In the genomic region with DNA sequence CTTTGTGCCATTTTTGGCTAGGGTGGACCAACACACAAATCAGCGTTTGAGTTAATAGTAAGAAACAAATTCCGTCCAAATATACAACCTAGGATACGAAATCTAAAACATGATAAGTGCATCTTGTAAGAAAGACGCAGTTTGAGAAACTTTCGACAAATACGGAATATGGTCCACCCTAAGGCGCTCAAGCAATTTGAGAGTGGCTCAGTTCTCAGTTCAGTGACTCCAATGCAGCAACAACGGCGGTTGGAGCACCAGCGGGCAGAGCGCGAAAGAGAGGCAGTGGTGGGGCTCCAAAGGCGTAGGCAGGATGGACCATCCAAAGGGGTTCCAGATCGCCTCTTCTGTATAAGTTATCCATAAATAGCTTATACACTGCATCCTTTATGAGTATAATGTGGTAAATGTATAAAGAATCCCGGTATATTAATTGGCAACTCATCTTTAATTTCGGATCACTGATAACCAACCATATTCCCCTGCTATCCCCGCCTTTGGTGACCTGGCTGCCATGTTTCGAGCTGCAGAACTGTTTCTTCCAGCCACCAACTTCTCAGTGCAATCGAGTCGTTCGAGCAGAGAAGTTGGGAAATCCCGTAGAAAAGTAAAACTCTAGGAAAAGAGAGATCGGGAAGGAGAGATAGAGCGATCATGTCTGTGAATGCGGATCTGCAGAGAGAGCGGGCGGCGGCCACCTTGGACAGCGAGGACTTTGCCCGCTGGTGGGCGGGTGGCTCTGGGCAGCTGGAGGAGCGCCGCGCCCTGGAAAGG, we compare ENCODE assay signal across 1 fruit fly cellular context.
TF ChIP-seq lines count a peak whose summit lies in the region.

Gene CG4586, plus strand, starts transcription at position 555 of the 774 bp plus-strand sequence.

TF ChIP-seq in whole organism, embryonic, 481 proteins besides CTCF, POLR2A, EP300 and RAD21 (continued from another document and continues in another):
- TF ChIP-seq CG14441 (GFP tag; IDR thresholded peaks at IDR 0.05; lab: Robert Waterston, UW) (peak; percentile 94), CG12744 (GFP tag; optimal IDR thresholded peaks at IDR 0.05; lab: Kevin White, UChicago) (peak; percentile 95), CG7357 (GFP tag; IDR thresholded peaks at IDR 0.05; lab: Robert Waterston, UW) (peak; percentile 81), nau (GFP tag; optimal IDR thresholded peaks at IDR 0.05; lab: Kevin White, UChicago) (peak; percentile 97), br (optimal IDR thresholded peaks at IDR 0.05; lab: Kevin White, UChicago) (no peak), CG12219 (GFP tag; optimal IDR thresholded peaks at IDR 0.05; lab: Kevin White, UChicago) (peak; percentile 98), CG10147 (GFP tag; optimal IDR thresholded peaks at IDR 0.05; lab: Kevin White, UChicago) (peak; percentile 96), CG8089 (GFP tag; optimal IDR thresholded peaks at IDR 0.05; lab: Kevin White, UChicago) (peak; percentile 91), corto (GFP tag; optimal IDR thresholded peaks at IDR 0.05; lab: Kevin White, UChicago) (peak; percentile 96), ara (GFP tag; IDR thresholded peaks at IDR 0.05; lab: Robert Waterston, UW) (peak; percentile 93), TFAM (GFP tag; optimal IDR thresholded peaks at IDR 0.05; lab: Kevin White, UChicago) (peak; percentile 76), CG32772 (GFP tag; IDR thresholded peaks at IDR 0.05; lab: Robert Waterston, UW) (peak; percentile 84), CG6683 (GFP tag; optimal IDR thresholded peaks at IDR 0.05; lab: Kevin White, UChicago) (peak; percentile 94), chn (GFP tag; optimal IDR thresholded peaks at IDR 0.05; lab: Kevin White, UChicago) (peak; percentile 91), lola (GFP tag; optimal IDR thresholded peaks at IDR 0.05; lab: Kevin White, UChicago) (peak in 1 of 3 experiments; percentile 67), NC2α (GFP tag; optimal IDR thresholded peaks at IDR 0.05; lab: Kevin White, UChicago) (peak; percentile 89), Hand (GFP tag; optimal IDR thresholded peaks at IDR 0.05; lab: Kevin White, UChicago) (peak; percentile 98), Lhr (GFP tag; optimal IDR thresholded peaks at IDR 0.05; lab: Kevin White, UChicago) (peak; percentile 63), amos (GFP tag; IDR thresholded peaks at IDR 0.05; lab: Robert Waterston, UW; ENCODE audit: partially characterized antibody) (no peak), NC2β (GFP tag; optimal IDR thresholded peaks at IDR 0.05; lab: Kevin White, UChicago) (peak; percentile 94), rib (GFP tag; IDR thresholded peaks at IDR 0.05; lab: Robert Waterston, UW) (peak; percentile 96), sens-2 (GFP tag; IDR thresholded peaks at IDR 0.05; lab: Robert Waterston, UW) (peak; percentile 88), jigr1 (GFP tag; IDR thresholded peaks at IDR 0.05; lab: Robert Waterston, UW) (peak; percentile 51; the same call in 1 of the 3 replicates), CG7372 (GFP tag; IDR thresholded peaks at IDR 0.05; lab: Robert Waterston, UW) (peak; percentile 89), CG16813 (GFP tag; IDR thresholded peaks at IDR 0.05; lab: Robert Waterston, UW; ENCODE audit: partially characterized antibody) (no peak), CG11456 (GFP tag; IDR thresholded peaks at IDR 0.05; lab: Robert Waterston, UW) (peak; percentile 94), Doc2 (GFP tag; IDR thresholded peaks at IDR 0.05; lab: Robert Waterston, UW) (peak; percentile 65; the same call in 1 of the 2 replicates), CG11398 (GFP tag; optimal IDR thresholded peaks at IDR 0.05; lab: Kevin White, UChicago) (peak; percentile 95), Hr39 (optimal IDR thresholded peaks at IDR 0.05; lab: Kevin White, UChicago) (no peak), pfk (GFP tag; optimal IDR thresholded peaks at IDR 0.05; lab: Kevin White, UChicago) (peak; percentile 41), CG8924 (tag; optimal IDR thresholded peaks at IDR 0.05; lab: Kevin White, UChicago) (peak; percentile 95), Oli (tag; optimal IDR thresholded peaks at IDR 0.05; lab: Kevin White, UChicago) (peak; percentile 93), B-H2 (GFP tag; optimal IDR thresholded peaks at IDR 0.05; lab: Kevin White, UChicago) (peak; percentile 93), Doc3 (GFP tag; IDR thresholded peaks at IDR 0.05; lab: Robert Waterston, UW; ENCODE audit: partially characterized antibody) (no peak), CG11085 (GFP tag; IDR thresholded peaks at IDR 0.05; lab: Robert Waterston, UW) (peak; percentile 53; the same call in 1 of the 2 replicates), emc (GFP tag; optimal IDR thresholded peaks at IDR 0.05; lab: Kevin White, UChicago) (peak; percentile 90), sima (GFP tag; optimal IDR thresholded peaks at IDR 0.05; lab: Kevin White, UChicago) (peak; percentile 89), row (GFP tag; IDR thresholded peaks at IDR 0.05; lab: Robert Waterston, UW) (peak; percentile 91), lov (optimal IDR thresholded peaks at IDR 0.05; lab: Kevin White, UChicago) (no peak), lov (GFP tag; IDR thresholded peaks at IDR 0.05; lab: Robert Waterston, UW) (peak; percentile 95), CG33557 (GFP tag; optimal IDR thresholded peaks at IDR 0.05; lab: Kevin White, UChicago) (peak; percentile 55), sr (GFP tag; IDR thresholded peaks at IDR 0.05; lab: Robert Waterston, UW) (peak; percentile 89), kay (GFP tag; optimal IDR thresholded peaks at IDR 0.05; lab: Kevin White, UChicago) (peak; percentile 80), CG31388 (GFP tag; optimal IDR thresholded peaks at IDR 0.05; lab: Kevin White, UChicago) (peak; percentile 74), jumu (GFP tag; optimal IDR thresholded peaks at IDR 0.05; lab: Kevin White, UChicago) (peak; percentile 84), Side (GFP tag; optimal IDR thresholded peaks at IDR 0.05; lab: Kevin White, UChicago) (peak; percentile 97), CG18011 (GFP tag; optimal IDR thresholded peaks at IDR 0.05; lab: Kevin White, UChicago) (peak; percentile 88), CG7745 (tag; optimal IDR thresholded peaks at IDR 0.05; lab: Kevin White, UChicago) (no peak), CG10431 (GFP tag; optimal IDR thresholded peaks at IDR 0.05; lab: Kevin White, UChicago) (peak; percentile 72), Bteb2 (GFP tag; optimal IDR thresholded peaks at IDR 0.05; lab: Kevin White, UChicago) (peak; percentile 96), al (GFP tag; IDR thresholded peaks at IDR 0.05; lab: Robert Waterston, UW) (peak; percentile 85), pb (GFP tag; optimal IDR thresholded peaks at IDR 0.05; lab: Kevin White, UChicago) (peak; percentile 96), CG11696 (GFP tag; IDR thresholded peaks at IDR 0.05; lab: Robert Waterston, UW) (peak; percentile 93), CG13775 (GFP tag; optimal IDR thresholded peaks at IDR 0.05; lab: Kevin White, UChicago) (peak; percentile 91), CG34422 (GFP tag; IDR thresholded peaks at IDR 0.05; lab: Robert Waterston, UW) (peak; percentile 95), Awh (GFP tag; IDR thresholded peaks at IDR 0.05; lab: Robert Waterston, UW) (peak; percentile 96), CG6254 (GFP tag; optimal IDR thresholded peaks at IDR 0.05; lab: Kevin White, UChicago) (peak; percentile 94), Blimp-1 (GFP tag; optimal IDR thresholded peaks at IDR 0.05; lab: Kevin White, UChicago) (peak; percentile 92), cg (GFP tag; optimal IDR thresholded peaks at IDR 0.05; lab: Kevin White, UChicago) (no peak), CG4854 (GFP tag; optimal IDR thresholded peaks at IDR 0.05; lab: Kevin White, UChicago) (peak; percentile 94), Stat92E (GFP tag; optimal IDR thresholded peaks at IDR 0.05; lab: Kevin White, UChicago) (peak in 1 of 3 experiments; percentile 47), CG9609 (GFP tag; optimal IDR thresholded peaks at IDR 0.05; lab: Kevin White, UChicago) (peak; percentile 95), cas (GFP tag; IDR thresholded peaks at IDR 0.05; lab: Robert Waterston, UW) (peak; percentile 89), bowl (GFP tag; IDR thresholded peaks at IDR 0.05; lab: Robert Waterston, UW) (peak; percentile 93), odd (GFP tag; optimal IDR thresholded peaks at IDR 0.05; lab: Kevin White, UChicago) (peak; percentile 96), BEAF-32 (GFP tag; optimal IDR thresholded peaks at IDR 0.05; lab: Kevin White, UChicago) (peak; percentile 5), CG6854 (GFP tag; optimal IDR thresholded peaks at IDR 0.05; lab: Kevin White, UChicago) (peak; percentile 98), fru (optimal IDR thresholded peaks at IDR 0.05; lab: Kevin White, UChicago) (no peak), CG7839 (tag; optimal IDR thresholded peaks at IDR 0.05; lab: Kevin White, UChicago) (peak; percentile 95), CG17186 (GFP tag; optimal IDR thresholded peaks at IDR 0.05; lab: Kevin White, UChicago) (peak; percentile 69), Mes4 (GFP tag; optimal IDR thresholded peaks at IDR 0.05; lab: Kevin White, UChicago) (peak; percentile 92), dati (GFP tag; IDR thresholded peaks at IDR 0.05; lab: Robert Waterston, UW) (peak; percentile 81; the same call in 1 of the 2 replicates), CG2199 (GFP tag; IDR thresholded peaks at IDR 0.05; lab: Robert Waterston, UW) (peak; percentile 84; the same call in 2 of the 3 replicates), bbx (GFP tag; IDR thresholded peaks at IDR 0.05; lab: Robert Waterston, UW; ENCODE audit: partially characterized antibody) (no peak), CG13424 (tag; optimal IDR thresholded peaks at IDR 0.05; lab: Kevin White, UChicago) (peak; percentile 93), chif (GFP tag; optimal IDR thresholded peaks at IDR 0.05; lab: Kevin White, UChicago) (peak; percentile 92), CG42726 (GFP tag; IDR thresholded peaks at IDR 0.05; lab: Robert Waterston, UW; ENCODE audit: partially characterized antibody) (no peak), sug (tag; optimal IDR thresholded peaks at IDR 0.05; lab: Kevin White, UChicago) (peak; percentile 84), psq (GFP tag; optimal IDR thresholded peaks at IDR 0.05; lab: Kevin White, UChicago) (peak; percentile 54), CG2875 (GFP tag; optimal IDR thresholded peaks at IDR 0.05; lab: Kevin White, UChicago) (peak; percentile 93), Taf1 (GFP tag; IDR thresholded peaks at IDR 0.05; lab: Robert Waterston, UW) (peak; percentile 82), p53 (GFP tag; optimal IDR thresholded peaks at IDR 0.05; lab: Kevin White, UChicago) (peak; percentile 82), CG2202 (tag; optimal IDR thresholded peaks at IDR 0.05; lab: Kevin White, UChicago) (peak; percentile 83), CG11695 (GFP tag; IDR thresholded peaks at IDR 0.05; lab: Robert Waterston, UW) (peak; percentile 97), jing (GFP tag; optimal IDR thresholded peaks at IDR 0.05; lab: Kevin White, UChicago) (peak; percentile 82), CG12155 (GFP tag; optimal IDR thresholded peaks at IDR 0.05; lab: Kevin White, UChicago) (peak; percentile 92), CG17802 (tag; optimal IDR thresholded peaks at IDR 0.05; lab: Kevin White, UChicago) (peak; percentile 80), CG10267 (tag; optimal IDR thresholded peaks at IDR 0.05; lab: Kevin White, UChicago) (peak; percentile 86), ERR (GFP tag; optimal IDR thresholded peaks at IDR 0.05; lab: Kevin White, UChicago) (peak; percentile 95), Bgb (GFP tag; IDR thresholded peaks at IDR 0.05; lab: Robert Waterston, UW; ENCODE audit: partially characterized antibody) (no peak), CG32532 (GFP tag; IDR thresholded peaks at IDR 0.05; lab: Robert Waterston, UW) (peak; percentile 96), CG15011 (GFP tag; optimal IDR thresholded peaks at IDR 0.05; lab: Kevin White, UChicago) (peak; percentile 92), CG11560 (tag; IDR thresholded peaks at IDR 0.05; lab: Robert Waterston, UW) (peak; percentile 53; the same call in 1 of the 3 replicates), dysf (GFP tag; IDR thresholded peaks at IDR 0.05; lab: Robert Waterston, UW) (peak; percentile 94), CG10274 (GFP tag; optimal IDR thresholded peaks at IDR 0.05; lab: Kevin White, UChicago) (peak; percentile 89), Sox102F (GFP tag; optimal IDR thresholded peaks at IDR 0.05; lab: Kevin White, UChicago) (peak; percentile 94), CG10543 (GFP tag; optimal IDR thresholded peaks at IDR 0.05; lab: Kevin White, UChicago) (peak; percentile 83), slou (GFP tag; optimal IDR thresholded peaks at IDR 0.05; lab: Kevin White, UChicago) (peak; percentile 75), Nf-YC (tag; optimal IDR thresholded peaks at IDR 0.05; lab: Kevin White, UChicago) (peak; percentile 78), Xrp1 (GFP tag; IDR thresholded peaks at IDR 0.05; lab: Robert Waterston, UW) (peak; percentile 95), Pdp1 (GFP tag; optimal IDR thresholded peaks at IDR 0.05; lab: Kevin White, UChicago) (peak; percentile 92), insv (GFP tag; optimal IDR thresholded peaks at IDR 0.05; lab: Kevin White, UChicago) (peak; percentile 57 to 62), Mrtf (GFP tag; IDR thresholded peaks at IDR 0.05; lab: Robert Waterston, UW) (peak; percentile 90), kni (GFP tag; optimal IDR thresholded peaks at IDR 0.05; lab: Kevin White, UChicago) (peak; percentile 34), Fer2 (tag; optimal IDR thresholded peaks at IDR 0.05; lab: Kevin White, UChicago) (peak; percentile 84), CG30403 (GFP tag; optimal IDR thresholded peaks at IDR 0.05; lab: Kevin White, UChicago) (peak; percentile 93), dmrt99B (tag; optimal IDR thresholded peaks at IDR 0.05; lab: Kevin White, UChicago) (peak; percentile 95), pnt (GFP tag; optimal IDR thresholded peaks at IDR 0.05; lab: Kevin White, UChicago) (peak; percentile 85), ssp (GFP tag; IDR thresholded peaks at IDR 0.05; lab: Robert Waterston, UW) (peak; percentile 67), CG4282 (GFP tag; optimal IDR thresholded peaks at IDR 0.05; lab: Kevin White, UChicago) (peak; percentile 91), aop (GFP tag; IDR thresholded peaks at IDR 0.05; lab: Robert Waterston, UW) (peak; percentile 60), CG10979 (tag; optimal IDR thresholded peaks at IDR 0.05; lab: Kevin White, UChicago) (peak; percentile 89), hb (GFP tag; IDR thresholded peaks at IDR 0.05; lab: Robert Waterston, UW; ENCODE audit: partially characterized antibody) (no peak), CG13296 (GFP tag; optimal IDR thresholded peaks at IDR 0.05; lab: Kevin White, UChicago) (peak; percentile 98), ato (GFP tag; IDR thresholded peaks at IDR 0.05; lab: Robert Waterston, UW; ENCODE audit: partially characterized antibody) (no peak), CG11723 (GFP tag; optimal IDR thresholded peaks at IDR 0.05; lab: Kevin White, UChicago) (peak; percentile 93), CG18262 (tag; optimal IDR thresholded peaks at IDR 0.05; lab: Kevin White, UChicago) (peak; percentile 90), CG9932 (GFP tag; IDR thresholded peaks at IDR 0.05; lab: Robert Waterston, UW) (peak; percentile 88), dm (GFP tag; optimal IDR thresholded peaks at IDR 0.05; lab: Kevin White, UChicago) (peak; percentile 89), Poxn (GFP tag; IDR thresholded peaks at IDR 0.05; lab: Robert Waterston, UW) (peak; percentile 69)
